Worm (Caenorhabditis elegans) whole organism, L4 larva: ENCODE data around the gene let-4.

ENCODE experiments used
- F26F4.8 ChIP-seq: fragments of 200-800 bp; sonication (Bioruptor generic); conservative IDR thresholded peaks from 2 replicates; pipeline ENCODE4 v1.3.6; 2022; ENCODE audit warnings: missing genetic modification characterization, missing compliant biosample characterization
- R02D3.7 ChIP-seq: fragments of 150-350 bp; sonication (generic microtip); optimal IDR thresholded peaks from 3 replicates; lab custom pipeline; 2014; ENCODE audit warnings: missing biosample characterization, missing genetic modification characterization
- Y48G9A.11 ChIP-seq: fragments of 200-800 bp; sonication (Bioruptor generic); IDR thresholded peaks from 2 replicates; pipeline ENCODE4 v1.3.6; 2022; ENCODE audit warnings: missing genetic modification reagents, missing genetic modification characterization, missing compliant biosample characterization
- ZK337.2 ChIP-seq: fragments of 200-800 bp; sonication (Bioruptor generic); IDR thresholded peaks from 2 replicates; pipeline ENCODE4 v1.3.6; 2022; ENCODE audit warnings: missing genetic modification reagents, missing genetic modification characterization, missing compliant biosample characterization
- aha-1 ChIP-seq: fragments of 150-350 bp; peaks from one replicate; lab custom pipeline; 2014; ENCODE audit warnings: missing biosample characterization, missing genetic modification characterization
- aly-2 ChIP-seq: sonication (generic microtip); optimal IDR thresholded peaks from 2 replicates; lab custom pipeline; 2018; ENCODE audit warnings: missing biosample characterization, missing genetic modification characterization
- arid-1 ChIP-seq: fragments of 200-800 bp; sonication (Bioruptor generic); conservative IDR thresholded peaks from 2 replicates; pipeline ENCODE4 v1.3.6; 2022; ENCODE audit warnings: missing genetic modification reagents, missing genetic modification characterization, missing compliant biosample characterization
- ceh-20 ChIP-seq: fragments of 200-800 bp; sonication (Bioruptor generic); IDR thresholded peaks from 2 replicates; pipeline ENCODE4 v1.3.6; 2022; ENCODE audit warnings: missing genetic modification reagents, missing genetic modification characterization, missing compliant biosample characterization
- ceh-82 ChIP-seq: sonication (generic microtip); optimal IDR thresholded peaks from 2 replicates; lab custom pipeline; 2017; ENCODE audit warnings: missing biosample characterization, missing genetic modification characterization
- ces-1 ChIP-seq: fragments of 150-350 bp; sonication (generic microtip); optimal IDR thresholded peaks from 4 replicates; lab custom pipeline; 2014; ENCODE audit warnings: missing biosample characterization, missing genetic modification reagents, missing genetic modification characterization
- ctbp-1 ChIP-seq: fragments of 200-800 bp; sonication (Bioruptor generic); IDR thresholded peaks from 2 replicates; pipeline ENCODE4 v1.3.6; 2022; ENCODE audit warnings: missing genetic modification reagents, missing genetic modification characterization, missing compliant biosample characterization
- daf-16 ChIP-seq, 3 experiments: sonication (generic microtip); optimal IDR thresholded peaks; 2 replicates each; lab custom pipeline; 2016 to 2017; ENCODE audit warnings: missing genetic modification characterization in 3 of 3, missing genetic modification reagents in 3 of 3, mild to moderate bottlenecking in 2 of 3, missing compliant biosample characterization in 2 of 3, missing biosample characterization in 1 of 3, moderate library complexity in 1 of 3
- dmd-6 ChIP-seq: fragments of 200-800 bp; sonication (Bioruptor generic); IDR thresholded peaks from 2 replicates; pipeline ENCODE4 v1.3.6; 2022; ENCODE audit warnings: missing genetic modification reagents, missing genetic modification characterization, missing compliant biosample characterization
- dmd-9 ChIP-seq: fragments of 200-800 bp; sonication (Bioruptor generic); IDR thresholded peaks from 2 replicates; pipeline ENCODE4 v1.3.6; 2022; ENCODE audit warnings: missing genetic modification reagents, missing genetic modification characterization, missing compliant biosample characterization
- fkh-10 ChIP-seq: fragments of 150-350 bp; optimal IDR thresholded peaks from 2 replicates; lab custom pipeline; 2014; ENCODE audit warnings: missing biosample characterization, missing genetic modification reagents, missing genetic modification characterization
- hlh-11 ChIP-seq: fragments of 200-800 bp; sonication (Bioruptor generic); optimal IDR thresholded peaks from 2 replicates; lab custom pipeline; 2018; ENCODE audit warnings: mild to moderate bottlenecking, missing genetic modification characterization, missing compliant biosample characterization
- hlh-30 ChIP-seq: sonication (generic microtip); optimal IDR thresholded peaks from 2 replicates; lab custom pipeline; 2017; ENCODE audit warnings: antibody characterized with exemption, mild to moderate bottlenecking, missing genetic modification characterization, missing compliant biosample characterization; ENCODE audit not compliant: insufficient read depth
- hmg-1.1 ChIP-seq: fragments of 200-800 bp; sonication (Bioruptor generic); IDR thresholded peaks from 2 replicates; pipeline ENCODE4 v1.3.6; 2022; ENCODE audit warnings: missing genetic modification reagents, missing genetic modification characterization, missing compliant biosample characterization
- jun-1 ChIP-seq: fragments of 150-350 bp; optimal IDR thresholded peaks from 2 replicates; lab custom pipeline; 2014; ENCODE audit warnings: missing biosample characterization, missing genetic modification reagents, missing genetic modification characterization
- lin-29 ChIP-seq: fragments of 200-800 bp; sonication (Bioruptor generic); IDR thresholded peaks from 2 replicates; pipeline ENCODE4 v1.3.6; 2022; ENCODE audit warnings: missing genetic modification reagents, missing genetic modification characterization, missing compliant biosample characterization
- lsy-2 ChIP-seq, 2 experiments: fragments of 150-350 bp in 1 of 2; sonication (generic microtip) in 1 of 2; optimal IDR thresholded peaks; 2 replicates each; lab custom pipeline; 2014 to 2017; ENCODE audit warnings: missing biosample characterization in 2 of 2, missing genetic modification characterization in 2 of 2
- mdl-1 ChIP-seq, 2 experiments: fragments of 150-350 bp in 1 of 2; sonication (generic microtip) in 1 of 2; optimal IDR thresholded peaks; 2 replicates each; lab custom pipeline; 2014 to 2017; ENCODE audit warnings: missing biosample characterization in 2 of 2, missing genetic modification characterization in 2 of 2
- mdt-29 ChIP-seq: fragments of 200-800 bp; sonication (Bioruptor generic); IDR thresholded peaks from 2 replicates; pipeline ENCODE4 v1.3.6; 2022; ENCODE audit warnings: missing genetic modification reagents, missing genetic modification characterization, missing compliant biosample characterization
- mep-1 ChIP-seq: fragments of 150-350 bp; sonication (generic microtip); optimal IDR thresholded peaks from 3 replicates; lab custom pipeline; 2014; ENCODE audit warnings: missing biosample characterization, missing genetic modification characterization
- mxl-3 ChIP-seq: fragments of 200-800 bp; sonication (Bioruptor generic); optimal IDR thresholded peaks from 2 replicates; lab custom pipeline; 2018; ENCODE audit warnings: mild to moderate bottlenecking, missing genetic modification characterization, missing compliant biosample characterization
- nhr-10 ChIP-seq: fragments of 150-350 bp; optimal IDR thresholded peaks from 2 replicates; lab custom pipeline; 2014; ENCODE audit warnings: missing biosample characterization, missing genetic modification characterization
- nhr-237 ChIP-seq: sonication (generic microtip); optimal IDR thresholded peaks from 2 replicates; lab custom pipeline; 2017; ENCODE audit warnings: missing biosample characterization, missing genetic modification characterization
- nhr-25 ChIP-seq: sonication (generic microtip); optimal IDR thresholded peaks from 2 replicates; lab custom pipeline; 2017; ENCODE audit warnings: missing genetic modification characterization, mild to moderate bottlenecking, missing compliant biosample characterization, antibody characterized with exemption, moderate library complexity, borderline replicate concordance; ENCODE audit not compliant: insufficient read depth
- nhr-28 ChIP-seq: fragments of 150-350 bp; optimal IDR thresholded peaks from 2 replicates; lab custom pipeline; 2014; ENCODE audit warnings: missing biosample characterization, missing genetic modification characterization
- nhr-42 ChIP-seq: fragments of 200-800 bp; sonication (Bioruptor generic); IDR thresholded peaks from 2 replicates; pipeline ENCODE4 v1.3.6; 2022; ENCODE audit warnings: missing genetic modification characterization, missing compliant biosample characterization
- pqm-1 ChIP-seq: sonication (generic microtip); optimal IDR thresholded peaks from 2 replicates; lab custom pipeline; 2017; ENCODE audit warnings: missing biosample characterization, missing genetic modification characterization
- rbr-2 ChIP-seq: sonication (generic microtip); optimal IDR thresholded peaks from 2 replicates; lab custom pipeline; 2016; ENCODE audit warnings: missing genotype, missing genetic modification characterization, missing compliant biosample characterization
- saeg-2 ChIP-seq: fragments of 200-800 bp; sonication (Bioruptor generic); IDR thresholded peaks from 2 replicates; pipeline ENCODE4 v1.3.6; 2022; ENCODE audit warnings: missing genetic modification reagents, missing genetic modification characterization, missing compliant biosample characterization
- unc-130 ChIP-seq: sonication (generic microtip); optimal IDR thresholded peaks from 2 replicates; lab custom pipeline; 2016; ENCODE audit warnings: missing genetic modification reagents, missing genetic modification characterization, missing compliant biosample characterization
- unc-62 ChIP-seq, 3 experiments: fragments of 150-350 bp in 1 of 3; sonication (generic microtip); optimal IDR thresholded peaks in 2 of 3; peaks in 1 of 3; 1 replicate in 1 of 3; 2 replicates in 2 of 3; lab custom pipeline; 2014 to 2017; ENCODE audit warnings: missing biosample characterization in 3 of 3, missing genetic modification characterization in 3 of 3, missing genetic modification reagents in 3 of 3, missing genotype in 1 of 3
- vab-7 ChIP-seq: fragments of 200-800 bp; sonication (Bioruptor generic); IDR thresholded peaks from 2 replicates; pipeline ENCODE4 v1.3.6; 2022; ENCODE audit warnings: missing genetic modification reagents, missing genetic modification characterization, missing compliant biosample characterization

Gene let-4

DNA sequence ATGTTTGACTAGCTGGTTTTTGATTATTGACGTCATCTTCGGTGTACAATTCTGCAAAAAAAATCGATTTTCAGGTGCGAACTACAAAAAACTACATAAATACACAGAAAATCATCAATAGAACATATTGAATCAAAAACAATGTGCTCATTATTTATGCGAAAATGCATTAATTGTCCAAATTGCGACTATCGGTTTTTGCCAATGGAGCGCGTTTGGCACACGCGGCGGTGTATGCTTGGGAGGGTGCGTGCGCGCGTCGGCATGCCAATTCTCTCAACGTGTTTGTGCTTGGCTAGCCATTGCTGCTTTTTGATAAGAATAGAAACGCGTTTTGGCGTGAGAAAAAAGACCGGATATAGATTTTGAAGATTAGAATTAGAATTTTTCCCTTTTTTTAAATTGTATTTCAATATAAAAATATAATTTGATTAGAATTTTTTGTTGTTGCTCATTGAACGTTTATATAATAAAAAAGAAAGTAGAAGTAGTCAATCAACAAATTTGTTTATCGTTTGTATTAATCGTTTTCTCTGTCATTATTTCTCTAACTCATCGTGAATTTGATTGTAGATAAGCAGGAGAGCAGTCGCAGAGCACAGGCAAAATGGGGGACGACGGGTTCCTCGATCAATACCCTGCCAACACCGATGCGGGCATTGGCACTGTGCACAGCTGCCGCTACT, 11.5 kb downstream of the let-4 start, which contains the start of the genes C44H4.4 and tap-1:
C44H4.4 (minus strand) TSS at position 51 of the 686 bp plus-strand sequence.
tap-1 (plus strand) TSS at position 574 of the 686 bp plus-strand sequence.
- TF ChIP-seq mdl-1 (tag; optimal IDR thresholded peaks at IDR 0.05; lab: Kevin White, UChicago): peak; percentile 38 to 64
- peak in 1 of 2 experiments; percentile 29 for TF ChIP-seq lsy-2 (tag; optimal IDR thresholded peaks at IDR 0.05; lab: Kevin White, UChicago)
- no peak for TF ChIP-seq F26F4.8 (GFP tag; lab: Robert Waterston, UW)
- TF ChIP-seq aha-1 (tag; lab: Kevin White, UChicago): peak; percentile 98
- peak; percentile 46 for TF ChIP-seq hlh-11 (tag; lab: Kevin White, UChicago)
- TF ChIP-seq rbr-2: peak; percentile 32
- peak; percentile 16 for TF ChIP-seq nhr-28
- TF ChIP-seq hlh-30 (tag; lab: Kevin White, UChicago): peak; percentile 50
- TF ChIP-seq unc-130: no peak
- TF ChIP-seq mep-1: peak; percentile 67
- no peak for TF ChIP-seq R02D3.7 (tag; lab: Kevin White, UChicago)
- TF ChIP-seq dmd-6 (GFP tag; lab: Robert Waterston, UW): peak; percentile 55
- TF ChIP-seq pqm-1: peak; percentile 0
- peak; percentile 90 for TF ChIP-seq mxl-3 (GFP tag; lab: Kevin White, UChicago)
- TF ChIP-seq daf-16 (GFP tag; optimal IDR thresholded peaks at IDR 0.05; lab: Kevin White, UChicago): no peak
- peak; percentile 59 for TF ChIP-seq daf-16 (tag; optimal IDR thresholded peaks at IDR 0.05; lab: Kevin White, UChicago)
- TF ChIP-seq hmg-1.1 (GFP tag; lab: Robert Waterston, UW): peak; percentile 7; the same call in 1 of the 2 replicates

DNA sequence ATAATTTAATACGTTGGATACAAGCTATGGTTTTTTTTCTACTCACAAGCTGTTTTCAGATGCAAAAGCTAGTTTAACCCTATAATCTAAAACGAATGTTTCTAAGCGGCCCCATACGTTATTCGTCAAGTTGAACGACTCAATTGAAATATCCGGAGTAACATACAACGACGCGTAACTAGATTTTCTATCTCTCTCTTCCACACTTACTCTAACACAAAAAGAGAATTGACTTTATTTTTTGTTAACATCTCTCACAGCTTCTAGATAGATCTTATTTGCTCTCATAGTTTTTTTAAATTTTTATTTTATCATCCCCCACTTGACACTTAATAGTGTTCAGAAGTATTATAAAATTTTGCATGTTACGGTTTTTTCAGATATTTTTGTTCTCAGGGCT, 15.5 kb downstream of the let-4 start:
- no peak for TF ChIP-seq saeg-2 (GFP tag; lab: Robert Waterston, UW)
- TF ChIP-seq aly-2 (tag; lab: Kevin White, UChicago): no peak
- 0 out of 2 replicates have a peak, but pooled peaks have one; percentile 16 for TF ChIP-seq ctbp-1
- TF ChIP-seq lsy-2 (tag; optimal IDR thresholded peaks at IDR 0.05; lab: Kevin White, UChicago): peak in 1 of 2 experiments; percentile 3
- TF ChIP-seq ceh-82 (tag; lab: Kevin White, UChicago): no peak
- TF ChIP-seq dmd-9 (GFP tag; lab: Robert Waterston, UW): no peak
- TF ChIP-seq ces-1: peak; percentile 94
- TF ChIP-seq fkh-10 (GFP tag; lab: Kevin White, UChicago): peak; percentile 96

DNA sequence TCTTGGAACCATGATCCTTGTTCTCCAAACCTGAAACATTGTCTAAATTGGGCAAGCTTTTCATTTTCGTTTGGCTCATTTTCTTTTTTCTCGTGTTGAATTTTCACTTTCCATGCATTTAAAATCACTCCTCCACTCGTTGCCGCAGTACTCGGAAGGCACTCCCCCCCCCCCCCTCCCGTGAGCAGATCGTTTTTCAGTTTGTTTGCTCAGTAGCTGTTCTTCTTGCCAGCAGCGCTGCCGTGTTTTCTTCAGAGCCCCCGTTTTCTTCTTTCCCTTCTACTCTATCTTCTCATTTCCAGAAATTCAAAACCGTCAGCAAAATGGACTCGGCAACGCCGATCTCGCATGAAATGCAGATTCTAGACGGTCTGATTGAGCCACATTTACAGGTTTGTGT, 17.1 kb downstream of the let-4 start, which contains the start of gene C44H4.8:
C44H4.8 (plus strand) TSS at position 301 of the 400 bp plus-strand sequence.
- TF ChIP-seq ceh-20: no peak
- TF ChIP-seq nhr-10 (tag; lab: Kevin White, UChicago): no peak

DNA sequence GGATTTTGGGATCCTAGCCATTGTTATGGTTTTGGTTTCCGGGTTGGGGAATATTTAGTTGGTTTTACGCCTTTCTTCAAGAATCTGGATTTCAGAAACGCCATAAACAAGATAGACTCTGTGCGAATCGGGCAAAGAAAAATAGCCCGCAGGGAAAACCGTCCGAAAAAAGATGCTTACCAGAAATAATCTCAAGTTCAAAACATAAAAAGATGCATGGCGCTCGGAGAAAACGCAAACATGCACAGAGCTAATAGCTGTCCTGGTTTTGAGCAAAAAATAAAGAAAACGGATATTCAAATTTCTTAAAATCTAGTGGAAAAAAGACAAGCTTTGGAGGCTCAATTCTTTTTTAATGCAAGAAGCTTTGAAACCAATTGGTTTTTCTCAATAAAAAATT, 21.5 kb downstream of the let-4 start, which contains the start of gene C44H4.6:
C44H4.6 (minus strand) TSS at position 101 of the 400 bp plus-strand sequence.
- TF ChIP-seq nhr-28: no peak
- TF ChIP-seq lin-29 (GFP tag; lab: Robert Waterston, UW): no peak
- no peak for TF ChIP-seq unc-62 (GFP tag; optimal IDR thresholded peaks at IDR 0.05 in 1 of 2; lab: Kevin White, UChicago)
- TF ChIP-seq unc-62 (tag; optimal IDR thresholded peaks at IDR 0.05; lab: Kevin White, UChicago): no peak
- no peak for TF ChIP-seq F26F4.8 (GFP tag; lab: Robert Waterston, UW)
- no peak for TF ChIP-seq vab-7 (GFP tag; lab: Robert Waterston, UW)
- no peak for TF ChIP-seq ZK337.2
- no peak for TF ChIP-seq mdl-1 (tag; optimal IDR thresholded peaks at IDR 0.05; lab: Kevin White, UChicago)
- no peak for TF ChIP-seq mdt-29 (GFP tag; lab: Robert Waterston, UW)
- TF ChIP-seq arid-1 (GFP tag; lab: Robert Waterston, UW): no peak
- TF ChIP-seq nhr-237 (tag; lab: Kevin White, UChicago): no peak
- TF ChIP-seq nhr-25 (tag; lab: Kevin White, UChicago): no peak
- TF ChIP-seq Y48G9A.11 (GFP tag; lab: Robert Waterston, UW): no peak
- TF ChIP-seq ctbp-1: no peak
- no peak for TF ChIP-seq fkh-10 (GFP tag; lab: Kevin White, UChicago)
- no peak for TF ChIP-seq jun-1 (tag; lab: Kevin White, UChicago)
- TF ChIP-seq nhr-42 (GFP tag; lab: Robert Waterston, UW): no peak
- no peak for TF ChIP-seq ceh-20
